Worm (Caenorhabditis elegans): ENCODE results near the gene srg-40.

Gene srg-40

DNA sequence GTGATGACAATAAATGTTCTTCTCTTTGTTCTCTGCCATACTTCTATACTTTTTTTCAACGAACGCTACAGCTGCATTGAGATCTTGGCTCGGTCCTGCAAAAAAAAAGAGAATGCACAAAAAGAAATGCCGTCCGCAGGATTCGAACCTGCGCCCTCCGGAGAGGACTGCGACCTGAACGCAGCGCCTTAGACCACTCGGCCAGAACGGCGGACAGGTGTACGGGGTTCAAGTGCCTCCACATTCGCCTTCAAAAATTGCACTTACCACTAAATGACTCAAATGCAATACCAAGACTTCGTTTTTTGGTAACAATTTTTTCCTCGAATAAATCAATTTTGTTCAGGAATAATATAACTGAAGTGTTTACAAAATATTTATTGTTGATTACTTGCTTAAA is 10.3 kb upstream of the srg-40 start (continued):
- TF ChIP-seq lin-40 (tag; optimal IDR thresholded peaks at IDR 0.05) (peak; percentile 15), snpc-3.4 (tag; optimal IDR thresholded peaks at IDR 0.05) (peak; percentile 20), atf-7 (tag; optimal IDR thresholded peaks at IDR 0.05) (no peak), madf-6 (GFP tag; IDR thresholded peaks at IDR 0.05) (peak; percentile 35), rpc-1 (optimal IDR thresholded peaks at IDR 0.05) (peak; percentile 36), rpc-1 (tag; optimal IDR thresholded peaks at IDR 0.05) (peak; percentile 60), dpl-1 (GFP tag; optimal IDR thresholded peaks at IDR 0.05) (no peak)

DNA sequence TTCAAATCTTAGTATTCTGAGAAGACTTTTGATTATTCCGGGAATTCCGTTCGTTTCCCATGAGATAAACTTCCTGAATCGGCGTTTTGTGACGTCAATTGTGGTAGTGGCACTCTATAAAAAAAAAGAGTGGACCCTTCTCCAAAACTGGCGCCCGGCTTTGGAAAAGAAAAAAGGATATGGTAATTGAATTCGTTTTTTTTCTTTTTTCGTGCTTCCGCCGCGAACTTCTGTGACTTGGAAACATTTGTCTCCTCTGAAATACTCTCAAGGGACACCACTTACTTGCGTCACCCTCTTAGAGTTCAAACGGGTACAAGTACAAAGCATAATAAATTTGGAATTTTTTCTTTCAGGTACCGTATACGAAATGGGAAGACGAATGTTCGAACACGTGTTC is 8.3 kb upstream of the srg-40 start:
- TF ChIP-seq ztf-18 (tag; optimal IDR thresholded peaks at IDR 0.05) (no peak), snpc-1.1 (tag; optimal IDR thresholded peaks at IDR 0.05; ENCODE audit: insufficient read depth) (no peak), somi-1 (GFP tag; optimal IDR thresholded peaks at IDR 0.05) (no peak), B0261.1 (tag; optimal IDR thresholded peaks at IDR 0.05) (no peak), rec-8 (tag; optimal IDR thresholded peaks at IDR 0.05) (no peak), F33H1.4 (GFP tag; IDR thresholded peaks at IDR 0.05) (no peak), zfh-2 (GFP tag; conservative IDR thresholded peaks at IDR 0.05) (no peak), madf-3 (GFP tag; IDR thresholded peaks at IDR 0.05) (no peak), hlh-12 (tag; optimal IDR thresholded peaks at IDR 0.05) (no peak), rcor-1 (GFP tag; IDR thresholded peaks at IDR 0.05) (no peak)

DNA sequence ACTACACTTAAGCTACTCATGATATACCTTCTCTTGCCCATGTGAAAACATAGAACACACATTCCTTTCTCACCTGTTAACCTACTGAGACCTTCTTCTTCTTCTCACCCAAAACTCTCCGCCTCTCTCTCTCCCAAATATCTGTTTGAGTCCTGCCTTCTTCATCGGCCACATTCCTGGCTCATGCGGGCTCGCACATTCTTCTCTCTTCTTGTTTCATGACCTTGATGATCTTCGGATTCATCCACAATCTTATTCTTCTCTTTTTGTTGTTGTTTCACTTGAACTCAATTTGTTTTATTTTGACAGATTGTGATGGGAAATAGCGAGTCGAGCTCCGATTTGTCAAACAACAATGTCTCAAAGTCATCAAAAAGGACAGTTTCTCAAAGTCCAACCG is 7.5 kb upstream of the srg-40 start, which contains the start of gene T19C4.5:
T19C4.5 (plus strand) TSS at position 308 of the 400 bp plus-strand sequence.
- no peak for TF ChIP-seq C06A6.2 (GFP tag; conservative IDR thresholded peaks at IDR 0.05)

DNA sequence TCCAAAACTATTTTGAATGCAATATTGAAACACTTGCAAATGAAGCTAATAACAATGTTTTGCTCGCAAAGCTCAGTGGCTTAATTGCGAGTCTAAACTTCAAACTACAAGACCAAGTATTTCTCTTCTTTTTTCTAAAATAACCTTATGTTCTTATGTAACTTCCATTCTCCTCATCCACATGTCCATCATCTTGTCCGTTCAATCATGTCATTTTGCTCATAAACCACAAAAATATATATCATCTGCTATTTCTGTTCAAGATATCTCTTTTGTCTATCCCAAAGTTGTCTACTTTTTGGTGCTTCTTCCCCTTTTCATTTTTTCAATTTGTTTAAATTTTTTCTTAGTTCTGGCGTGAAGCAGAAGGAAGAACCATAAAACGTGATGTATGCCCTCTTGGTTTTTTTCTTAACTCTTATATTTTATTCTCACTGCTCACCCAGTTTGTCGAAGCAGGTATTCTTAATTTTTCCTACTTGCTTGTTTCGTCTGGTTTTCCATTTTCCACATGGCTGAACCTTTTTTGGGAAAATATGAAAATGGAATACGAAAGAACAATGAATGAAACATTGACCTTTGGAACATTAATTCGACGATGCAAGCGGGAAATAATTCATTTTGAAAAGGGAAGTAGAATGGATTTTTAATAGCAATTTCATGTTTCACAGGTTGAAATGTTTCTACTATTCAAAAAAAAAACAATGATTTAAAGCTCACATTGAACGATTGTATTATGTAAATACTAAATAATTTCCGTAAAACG is 6.4 kb upstream of the srg-40 start:
- TF ChIP-seq lin-40 (tag; optimal IDR thresholded peaks at IDR 0.05) (no peak), zfh-2 (GFP tag; conservative IDR thresholded peaks at IDR 0.05) (no peak), ceh-100 (GFP tag; IDR thresholded peaks at IDR 0.05) (no peak), B0035.1 (tag; optimal IDR thresholded peaks at IDR 0.05) (no peak), snpc-3.4 (tag; optimal IDR thresholded peaks at IDR 0.05) (no peak), sptf-2 (GFP tag; optimal IDR thresholded peaks at IDR 0.05) (no peak), mel-28 (tag; optimal IDR thresholded peaks at IDR 0.05; ENCODE audit: borderline replicate concordance) (no peak), ccch-3 (GFP tag; optimal IDR thresholded peaks at IDR 0.05) (no peak), F55B11.4 (tag; optimal IDR thresholded peaks at IDR 0.05; ENCODE audit: borderline replicate concordance, insufficient read depth) (no peak), atf-7 (tag; optimal IDR thresholded peaks at IDR 0.05) (no peak), hrde-1 (tag; optimal IDR thresholded peaks at IDR 0.05; ENCODE audit: borderline replicate concordance) (no peak), ceh-40 (GFP tag; IDR thresholded peaks at IDR 0.05) (no peak), B0261.1 (tag; optimal IDR thresholded peaks at IDR 0.05) (no peak), aptf-3 (GFP tag; IDR thresholded peaks at IDR 0.05) (no peak)

DNA sequence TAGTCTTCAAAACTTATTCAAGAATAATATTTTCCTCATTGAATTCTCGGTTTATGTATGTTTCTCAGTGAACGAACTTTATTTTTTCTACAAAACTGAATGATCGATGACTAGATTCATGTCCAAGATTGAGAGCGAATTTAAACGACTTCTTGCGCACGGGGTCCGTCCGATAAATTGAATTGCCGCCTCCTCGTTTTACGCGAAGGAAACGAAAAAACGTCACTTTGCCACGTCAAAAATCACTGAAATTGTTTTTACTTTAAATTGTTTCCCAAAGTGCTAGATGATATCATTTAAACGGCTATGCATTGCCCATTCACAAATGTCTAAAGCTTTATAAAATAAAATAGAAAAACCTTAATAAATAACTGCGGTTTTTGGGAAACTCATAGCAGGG is 3.4 kb upstream of the srg-40 start:
- no peak for TF ChIP-seq nfyb-1 (GFP tag; IDR thresholded peaks at IDR 0.05)
- TF ChIP-seq die-1 (tag; optimal IDR thresholded peaks at IDR 0.05): no peak
- no peak for TF ChIP-seq nhr-90 (tag; optimal IDR thresholded peaks at IDR 0.05)
- no peak for TF ChIP-seq rpc-1 (optimal IDR thresholded peaks at IDR 0.05)
- no peak for TF ChIP-seq rpc-1 (tag; optimal IDR thresholded peaks at IDR 0.05)
- TF ChIP-seq C17E4.6 (GFP tag; IDR thresholded peaks at IDR 0.05): no peak
- TF ChIP-seq Y53G8AR.9 (GFP tag; conservative IDR thresholded peaks at IDR 0.05): no peak
- TF ChIP-seq fkh-3 (tag; optimal IDR thresholded peaks at IDR 0.05): no peak

Data from whole organism, young adult.